Fruit fly (Drosophila melanogaster) whole organism, embryonic: ENCODE measurements around the gene Ythdc1.
A peak's percentile ranks its signal among the peaks of the same experiment; 100 is the strongest.

Experiments
- Awh ChIP-seq: fragments of 200-800 bp; sonication (Bioruptor generic); IDR thresholded peaks from 2 replicates; pipeline ENCODE4, ENCODE4 v1.3.6; 2022; ENCODE audit warnings: missing biosample characterization, missing genetic modification characterization
- CG10979 ChIP-seq: fragments of 200-800 bp; sonication (Bioruptor generic); optimal IDR thresholded peaks from 2 replicates; lab custom pipeline; 2018; ENCODE audit warnings: missing biosample characterization, mild to moderate bottlenecking, missing genetic modification characterization, moderate library complexity
- CG11504 ChIP-seq: fragments of 200-800 bp; sonication (Bioruptor generic); optimal IDR thresholded peaks from 3 replicates; lab custom pipeline; 2019; ENCODE audit warnings: missing biosample characterization, mild to moderate bottlenecking, missing genetic modification characterization, moderate library complexity
- CG11723 ChIP-seq: fragments of 200-800 bp; sonication (Bioruptor generic); optimal IDR thresholded peaks from 2 replicates; lab custom pipeline; 2017; ENCODE audit warnings: missing biosample characterization, mild to moderate bottlenecking, missing genetic modification characterization
- CG12071 ChIP-seq: fragments of 200-800 bp; sonication (Bioruptor generic); optimal IDR thresholded peaks from 3 replicates; lab custom pipeline; 2018; ENCODE audit warnings: missing biosample characterization, mild to moderate bottlenecking, missing genetic modification characterization
- CG14965 ChIP-seq: fragments of 200-800 bp; sonication (Bioruptor generic); optimal IDR thresholded peaks from 2 replicates; lab custom pipeline; 2016; ENCODE audit warnings: missing biosample characterization, missing genetic modification characterization, borderline replicate concordance
- CG1529 ChIP-seq: fragments of 200-800 bp; sonication (Bioruptor generic); optimal IDR thresholded peaks from 3 replicates; lab custom pipeline; 2018; ENCODE audit warnings: missing biosample characterization, missing genetic modification characterization
- CG16863 ChIP-seq: fragments of 200-800 bp; sonication (Bioruptor generic); optimal IDR thresholded peaks from 3 replicates; lab custom pipeline; 2016; ENCODE audit warnings: missing biosample characterization, missing genetic modification characterization
- CG17361 ChIP-seq: fragments of 200-800 bp; sonication (Bioruptor generic); IDR thresholded peaks from 3 replicates; pipeline ENCODE4 v1.3.6; 2022; ENCODE audit warnings: missing biosample characterization, missing genetic modification characterization
- CG32772 ChIP-seq: fragments of 200-800 bp; sonication (Bioruptor generic); IDR thresholded peaks from 2 replicates; pipeline ENCODE4 v1.3.6; 2022; ENCODE audit warnings: missing biosample characterization, missing genetic modification characterization
- CG4328 ChIP-seq: fragments of 200-800 bp; sonication (Bioruptor generic); optimal IDR thresholded peaks from 3 replicates; lab custom pipeline; 2017; ENCODE audit warnings: missing biosample characterization, missing genetic modification reagents, missing genetic modification characterization
- CG4617 ChIP-seq: fragments of 200-800 bp; sonication (Bioruptor generic); optimal IDR thresholded peaks from 3 replicates; lab custom pipeline; 2016; ENCODE audit warnings: missing biosample characterization, missing genetic modification characterization, borderline replicate concordance
- CG6175 ChIP-seq: fragments of 200-800 bp; sonication (Bioruptor generic); IDR thresholded peaks from 3 replicates; pipeline ENCODE4 v1.3.6; 2022; ENCODE audit warnings: missing biosample characterization, missing genetic modification characterization
- CG7271 ChIP-seq: fragments of 200-800 bp; sonication (Bioruptor generic); optimal IDR thresholded peaks from 2 replicates; lab custom pipeline; 2018; ENCODE audit warnings: missing biosample characterization, mild to moderate bottlenecking, missing genetic modification characterization, moderate library complexity
- CG7839 ChIP-seq: fragments of 200-800 bp; sonication (Bioruptor generic); optimal IDR thresholded peaks from 3 replicates; lab custom pipeline; 2018; ENCODE audit warnings: missing biosample characterization, mild to moderate bottlenecking, missing genetic modification characterization, moderate library complexity
- CG7987 ChIP-seq: fragments of 200-800 bp; sonication (Bioruptor generic); optimal IDR thresholded peaks from 2 replicates; lab custom pipeline; 2018; ENCODE audit warnings: missing biosample characterization, mild to moderate bottlenecking, missing genetic modification characterization, moderate library complexity
- CG9609 ChIP-seq: fragments of 200-800 bp; sonication (Bioruptor generic); optimal IDR thresholded peaks from 3 replicates; lab custom pipeline; 2016; ENCODE audit warnings: missing biosample characterization, missing genetic modification characterization
- CG9932 ChIP-seq: fragments of 200-800 bp; sonication (Bioruptor generic); IDR thresholded peaks from 2 replicates; pipeline ENCODE4 v1.3.6; 2022; ENCODE audit warnings: missing biosample characterization, missing genetic modification characterization
- Camta ChIP-seq: fragments of 200-800 bp; sonication (Bioruptor generic); optimal IDR thresholded peaks from 2 replicates; lab custom pipeline; 2016; ENCODE audit warnings: missing biosample characterization, missing genetic modification characterization
- Dip3 ChIP-seq: fragments of 200-800 bp; sonication (Bioruptor generic); optimal IDR thresholded peaks from 3 replicates; lab custom pipeline; 2016; ENCODE audit warnings: missing biosample characterization, missing genetic modification characterization
- Doc3 ChIP-seq: fragments of 200-800 bp; sonication (Bioruptor generic); IDR thresholded peaks from 3 replicates; pipeline ENCODE4 v1.3.6; 2022; ENCODE audit warnings: missing biosample characterization, missing genetic modification characterization; ENCODE audit not compliant: partially characterized antibody
- Dref ChIP-seq: fragments of 200-800 bp; sonication (Bioruptor generic); IDR thresholded peaks from 2 replicates; pipeline ENCODE4 v1.3.6; 2022; ENCODE audit warnings: missing biosample characterization, missing genetic modification characterization
- Drgx ChIP-seq: fragments of 200-800 bp; sonication (Bioruptor generic); IDR thresholded peaks from 2 replicates; pipeline ENCODE4 v1.3.6; 2022; ENCODE audit warnings: missing biosample characterization, missing genetic modification characterization
- ERR ChIP-seq: fragments of 200-800 bp; sonication (Bioruptor generic); optimal IDR thresholded peaks from 2 replicates; lab custom pipeline; 2016; ENCODE audit warnings: missing biosample characterization, missing genetic modification characterization
- HLHmδ ChIP-seq: fragments of 200-800 bp; sonication (Bioruptor generic); optimal IDR thresholded peaks from 2 replicates; lab custom pipeline; 2018; ENCODE audit warnings: missing biosample characterization, mild to moderate bottlenecking, missing genetic modification characterization, moderate library complexity
- HmgZ ChIP-seq: fragments of 200-800 bp; sonication (Bioruptor generic); optimal IDR thresholded peaks from 2 replicates; lab custom pipeline; 2018; ENCODE audit warnings: missing biosample characterization, mild to moderate bottlenecking, missing genetic modification characterization
- Lpt ChIP-seq: fragments of >200 bp; optimal IDR thresholded peaks from 2 replicates; lab custom pipeline; 2018; ENCODE audit warnings: missing biosample characterization, missing genetic modification characterization
- MBD-R2 ChIP-seq: fragments of 200-800 bp; sonication (Bioruptor generic); IDR thresholded peaks from 2 replicates; pipeline ENCODE4 v1.3.6; 2022; ENCODE audit warnings: missing biosample characterization, missing genetic modification characterization
- NC2β ChIP-seq: fragments of 200-800 bp; sonication (Bioruptor generic); optimal IDR thresholded peaks from 2 replicates; lab custom pipeline; 2016; ENCODE audit warnings: missing biosample characterization, missing genetic modification characterization
- NFAT ChIP-seq: fragments of 200-800 bp; sonication (Bioruptor generic); IDR thresholded peaks from 2 replicates; pipeline ENCODE4 v1.3.6; 2022; ENCODE audit warnings: missing biosample characterization, missing genetic modification characterization
- Nf-YC ChIP-seq: fragments of 200-800 bp; optimal IDR thresholded peaks from 3 replicates; lab custom pipeline; 2019; ENCODE audit warnings: missing biosample characterization, mild to moderate bottlenecking, missing genetic modification characterization, moderate library complexity
- Scr ChIP-seq: fragments of 200-800 bp; sonication (Bioruptor generic); IDR thresholded peaks from 2 replicates; pipeline ENCODE4 v1.3.6; 2022; ENCODE audit warnings: missing biosample characterization, missing genetic modification characterization; ENCODE audit not compliant: partially characterized antibody
- Ssrp ChIP-seq: fragments of 200-800 bp; sonication (Bioruptor generic); optimal IDR thresholded peaks from 2 replicates; lab custom pipeline; 2018; ENCODE audit warnings: missing biosample characterization, mild to moderate bottlenecking, missing genetic modification characterization, moderate library complexity
- Trl ChIP-seq, 3 experiments: fragments of >200 bp in 2 of 3; fragments of 200-800 bp in 1 of 3; sonication (Bioruptor generic) in 1 of 3; optimal IDR thresholded peaks; 2 replicates in 1 of 3; 3 replicates in 2 of 3; lab custom pipeline; 2016 to 2017; ENCODE audit warnings: missing biosample characterization in 1 of 3, missing genetic modification characterization in 1 of 3
- ab ChIP-seq: fragments of 200-800 bp; sonication (Bioruptor generic); optimal IDR thresholded peaks from 2 replicates; lab custom pipeline; 2016; ENCODE audit warnings: missing biosample characterization, missing genetic modification characterization
- bsh ChIP-seq, 2 experiments: fragments of 200-800 bp; sonication (Bioruptor generic); optimal IDR thresholded peaks; 2 replicates each; lab custom pipeline; 2017 to 2018; ENCODE audit warnings: mild to moderate bottlenecking in 2 of 2, missing biosample characterization in 2 of 2, missing genetic modification characterization in 2 of 2, moderate library complexity in 1 of 2
- chm ChIP-seq: fragments of 200-800 bp; sonication (Bioruptor generic); IDR thresholded peaks from 2 replicates; pipeline ENCODE4 v1.3.6; 2022; ENCODE audit warnings: missing biosample characterization, missing genetic modification characterization
- dmrt99B ChIP-seq: fragments of 200-800 bp; sonication (Bioruptor generic); optimal IDR thresholded peaks from 2 replicates; lab custom pipeline; 2018; ENCODE audit warnings: missing biosample characterization, mild to moderate bottlenecking, missing genetic modification characterization, moderate library complexity
- dpn ChIP-seq, 2 experiments: fragments of 200-800 bp; sonication (Bioruptor generic); optimal IDR thresholded peaks; 3 replicates each; lab custom pipeline; 2016; ENCODE audit warnings: missing biosample characterization in 2 of 2, missing genetic modification characterization in 2 of 2
- fd3F ChIP-seq: fragments of 200-800 bp; sonication (Bioruptor generic); optimal IDR thresholded peaks from 2 replicates; lab custom pipeline; 2018; ENCODE audit warnings: missing biosample characterization, mild to moderate bottlenecking, missing genetic modification characterization, moderate library complexity
- fd96Cb ChIP-seq: fragments of 200-800 bp; sonication (Bioruptor generic); optimal IDR thresholded peaks from 2 replicates; lab custom pipeline; 2018; ENCODE audit warnings: missing biosample characterization, mild to moderate bottlenecking, missing genetic modification characterization, moderate library complexity
- gsb-n ChIP-seq: fragments of 200-800 bp; sonication (Bioruptor generic); optimal IDR thresholded peaks from 3 replicates; lab custom pipeline; 2018; ENCODE audit warnings: missing biosample characterization, mild to moderate bottlenecking, missing genetic modification characterization
- ham ChIP-seq: fragments of 200-800 bp; sonication (Bioruptor generic); IDR thresholded peaks from 2 replicates; pipeline ENCODE4 v1.3.6; 2022; ENCODE audit warnings: missing biosample characterization, missing genetic modification characterization
- insv ChIP-seq, 2 experiments: fragments of 200-800 bp; sonication (Bioruptor generic); optimal IDR thresholded peaks; 3 replicates each; lab custom pipeline; 2016 to 2018; ENCODE audit warnings: missing biosample characterization in 2 of 2, missing genetic modification characterization in 2 of 2
- mam ChIP-seq: fragments of 200-800 bp; sonication (Bioruptor generic); optimal IDR thresholded peaks from 3 replicates; lab custom pipeline; 2016; ENCODE audit warnings: missing biosample characterization, missing genetic modification characterization
- nerfin-2 ChIP-seq: fragments of 200-800 bp; sonication (Bioruptor generic); IDR thresholded peaks from 2 replicates; pipeline ENCODE4 v1.3.6; 2022; ENCODE audit warnings: missing biosample characterization, missing genetic modification characterization; ENCODE audit not compliant: partially characterized antibody
- tup ChIP-seq: fragments of 200-800 bp; sonication (Bioruptor generic); optimal IDR thresholded peaks from 2 replicates; lab custom pipeline; 2016; ENCODE audit warnings: missing biosample characterization, mild to moderate bottlenecking, missing genetic modification characterization, moderate library complexity
- twi ChIP-seq: fragments of 200-800 bp; optimal IDR thresholded peaks from 2 replicates; lab custom pipeline; 2019; ENCODE audit warnings: missing biosample characterization, mild to moderate bottlenecking, missing genetic modification characterization, moderate library complexity
- unpg ChIP-seq: fragments of 200-800 bp; sonication (Bioruptor generic); optimal IDR thresholded peaks from 3 replicates; lab custom pipeline; 2018; ENCODE audit warnings: missing biosample characterization, mild to moderate bottlenecking, missing genetic modification characterization, moderate library complexity
- vnd ChIP-seq: fragments of 200-800 bp; sonication (Bioruptor generic); IDR thresholded peaks from 3 replicates; pipeline ENCODE4 v1.3.6; 2022; ENCODE audit warnings: missing biosample characterization, missing genetic modification characterization; ENCODE audit not compliant: partially characterized antibody
- z ChIP-seq: fragments of 200-800 bp; sonication (Bioruptor generic); IDR thresholded peaks from 3 replicates; pipeline ENCODE4 v1.3.6; 2022; ENCODE audit warnings: missing biosample characterization, missing genetic modification characterization

Ythdc1 gene

DNA sequence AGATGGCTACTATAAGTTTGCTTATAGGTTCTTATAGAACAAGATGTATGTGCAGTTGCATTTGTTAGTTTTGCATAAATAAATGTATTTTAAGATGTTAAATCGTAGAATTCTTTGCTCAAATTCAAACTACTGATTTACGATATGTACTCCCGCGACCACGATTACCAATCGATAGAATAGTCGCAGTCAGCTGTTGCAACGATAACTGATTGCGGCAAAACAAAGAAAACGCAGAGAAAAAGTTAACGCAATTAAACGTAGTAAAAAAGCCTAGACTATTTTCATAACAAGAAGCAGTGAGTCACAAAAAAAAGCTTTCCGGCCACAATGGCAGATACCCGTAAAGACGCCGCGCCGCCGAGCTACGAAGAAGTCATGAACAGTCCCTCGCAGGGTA is 2.6 kb upstream of the Ythdc1 start, which contains the start of gene CG12012 (continued):
- TF ChIP-seq z (GFP tag; lab: Robert Waterston, UW): no peak
- TF ChIP-seq NC2β: no peak
- no peak for TF ChIP-seq ERR
- TF ChIP-seq tup (GFP tag; lab: Kevin White, UChicago): no peak
- TF ChIP-seq CG32772: no peak
- TF ChIP-seq fd96Cb (tag; lab: Kevin White, UChicago): no peak
- TF ChIP-seq mam: no peak
- no peak for TF ChIP-seq Ssrp (tag; lab: Kevin White, UChicago)
- no peak for TF ChIP-seq HmgZ (tag; lab: Kevin White, UChicago)
- TF ChIP-seq CG7987: no peak
- no peak for TF ChIP-seq CG6175
- no peak for TF ChIP-seq Camta (GFP tag; lab: Kevin White, UChicago)
- peak; percentile 55; the same call in 1 of the 2 replicates for TF ChIP-seq nerfin-2 (GFP tag; lab: Robert Waterston, UW)
- TF ChIP-seq vnd (GFP tag; lab: Robert Waterston, UW): peak; percentile 37; the same call in 1 of the 3 replicates
- TF ChIP-seq CG7271 (tag; lab: Kevin White, UChicago): no peak
- TF ChIP-seq gsb-n: no peak
- peak; percentile 38; the same call in 1 of the 3 replicates for TF ChIP-seq Doc3 (GFP tag; lab: Robert Waterston, UW)
- TF ChIP-seq HLHmδ (GFP tag; lab: Kevin White, UChicago): no peak
- TF ChIP-seq fd3F (GFP tag; lab: Kevin White, UChicago): no peak
- no peak for TF ChIP-seq Drgx
- no peak for TF ChIP-seq CG9609
- peak; percentile 58 for TF ChIP-seq Scr
- TF ChIP-seq CG1529 (GFP tag; lab: Kevin White, UChicago): no peak
- TF ChIP-seq twi: no peak
- TF ChIP-seq CG11504: no peak
- TF ChIP-seq unpg (GFP tag; lab: Kevin White, UChicago): no peak
- no peak for TF ChIP-seq CG16863
- TF ChIP-seq CG10979 (tag; lab: Kevin White, UChicago): no peak
- no peak for TF ChIP-seq NFAT (GFP tag; lab: Robert Waterston, UW)
- TF ChIP-seq CG14965 (GFP tag; lab: Kevin White, UChicago): no peak
- TF ChIP-seq bsh (GFP tag; optimal IDR thresholded peaks at IDR 0.05; lab: Kevin White, UChicago): no peak
- TF ChIP-seq CG4328 (GFP tag; lab: Kevin White, UChicago): no peak
- no peak for TF ChIP-seq chm (GFP tag; lab: Robert Waterston, UW)
- no peak for TF ChIP-seq Dip3 (GFP tag; lab: Kevin White, UChicago)
- TF ChIP-seq dpn (GFP tag; optimal IDR thresholded peaks at IDR 0.05; lab: Kevin White, UChicago): no peak
- TF ChIP-seq ab (GFP tag; lab: Kevin White, UChicago): no peak
- no peak for TF ChIP-seq Lpt (GFP tag; lab: Kevin White, UChicago)
- TF ChIP-seq CG4617: no peak
- TF ChIP-seq CG11723 (GFP tag; lab: Kevin White, UChicago): no peak
- TF ChIP-seq ham (GFP tag; lab: Robert Waterston, UW): no peak
- no peak for TF ChIP-seq dmrt99B
- peak; percentile 62 for TF ChIP-seq Dref
- TF ChIP-seq CG9932: no peak
- TF ChIP-seq Trl (optimal IDR thresholded peaks at IDR 0.05; lab: Kevin White, UChicago): no peak
- no peak for TF ChIP-seq Trl (GFP tag; optimal IDR thresholded peaks at IDR 0.05; lab: Kevin White, UChicago)
- no peak for TF ChIP-seq CG7839 (tag; lab: Kevin White, UChicago)
- TF ChIP-seq insv (GFP tag; optimal IDR thresholded peaks at IDR 0.05; lab: Kevin White, UChicago): no peak
- TF ChIP-seq CG12071 (GFP tag; lab: Kevin White, UChicago): no peak
- TF ChIP-seq CG17361: no peak
- no peak for TF ChIP-seq Awh (GFP tag; lab: Robert Waterston, UW)
- no peak for TF ChIP-seq Nf-YC (tag; lab: Kevin White, UChicago)
- peak; percentile 43; the same call in 1 of the 2 replicates for TF ChIP-seq MBD-R2 (GFP tag; lab: Robert Waterston, UW)
